Fruit fly (Drosophila melanogaster): ENCODE data around the gene primo-2.

primo-2 gene

DNA sequence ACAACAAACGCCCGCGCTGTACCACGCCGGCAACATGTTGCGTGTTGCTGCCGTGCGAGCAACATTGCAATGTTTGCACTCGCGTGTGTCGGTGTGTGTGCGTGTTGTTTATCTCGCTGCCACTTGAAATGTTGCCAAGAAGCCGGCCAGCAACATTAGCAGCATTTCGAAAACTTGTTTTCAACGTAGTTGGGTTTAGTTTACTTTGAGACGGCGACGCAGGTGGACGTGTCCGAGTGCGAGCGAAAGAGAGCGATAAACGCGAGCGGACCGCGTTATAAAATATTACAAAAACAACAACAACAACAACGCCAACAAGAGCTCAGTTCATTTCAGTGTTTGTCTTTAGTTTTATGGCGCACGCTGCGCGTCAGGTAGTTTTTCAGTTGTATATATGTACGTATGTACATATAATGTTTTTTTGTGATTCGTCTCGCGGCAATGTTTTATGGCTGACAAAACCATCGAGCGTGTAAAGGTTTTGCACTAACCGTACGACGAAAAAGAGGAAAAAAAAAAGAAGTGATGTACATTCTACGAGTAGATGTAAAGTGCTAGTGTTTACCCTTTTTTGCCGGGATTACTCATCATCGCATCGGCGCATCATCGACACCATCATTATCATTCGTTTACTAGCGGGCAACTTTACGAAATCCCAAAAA, 3.5 kb upstream of the primo-2 start, which contains the start of gene kmr (continued):
- TF ChIP-seq CG10209 (GFP tag; optimal IDR thresholded peaks at IDR 0.05) (no peak), CTCF (GFP tag; optimal IDR thresholded peaks at IDR 0.05) (peak; percentile 37), Sry-β (GFP tag; optimal IDR thresholded peaks at IDR 0.05) (no peak), ase (GFP tag; IDR thresholded peaks at IDR 0.05) (no peak), hbn (GFP tag; IDR thresholded peaks at IDR 0.05; ENCODE audit: partially characterized antibody) (no peak), CG34376 (GFP tag; optimal IDR thresholded peaks at IDR 0.05) (peak; percentile 78), p53 (GFP tag; optimal IDR thresholded peaks at IDR 0.05) (no peak), H15 (GFP tag; IDR thresholded peaks at IDR 0.05) (no peak), CG12071 (GFP tag; optimal IDR thresholded peaks at IDR 0.05) (peak; percentile 64), CG11696 (GFP tag; IDR thresholded peaks at IDR 0.05) (no peak; the same call in 1 of the 2 replicates), CG12744 (GFP tag; optimal IDR thresholded peaks at IDR 0.05) (no peak), TFAM (GFP tag; optimal IDR thresholded peaks at IDR 0.05) (no peak), Hr3 (GFP tag; optimal IDR thresholded peaks at IDR 0.05) (no peak), CG1792 (GFP tag; optimal IDR thresholded peaks at IDR 0.05) (no peak), fd96Cb (tag; optimal IDR thresholded peaks at IDR 0.05) (no peak), sna (GFP tag; IDR thresholded peaks at IDR 0.05; ENCODE audit: partially characterized antibody) (peak; percentile 39; the same call in 1 of the 2 replicates), CG4328 (GFP tag; optimal IDR thresholded peaks at IDR 0.05) (no peak), so (GFP tag; IDR thresholded peaks at IDR 0.05) (peak; percentile 88; the same call in 1 of the 3 replicates), Dip3 (GFP tag; optimal IDR thresholded peaks at IDR 0.05) (no peak), CG17328 (GFP tag; IDR thresholded peaks at IDR 0.05) (peak; percentile 48), CG14965 (GFP tag; optimal IDR thresholded peaks at IDR 0.05; ENCODE audit: borderline replicate concordance) (no peak), CG32532 (GFP tag; IDR thresholded peaks at IDR 0.05) (no peak), Meics (GFP tag; optimal IDR thresholded peaks at IDR 0.05) (peak; percentile 27), ssp (GFP tag; IDR thresholded peaks at IDR 0.05) (no peak), ERR (GFP tag; optimal IDR thresholded peaks at IDR 0.05) (no peak), Bgb (GFP tag; IDR thresholded peaks at IDR 0.05; ENCODE audit: partially characterized antibody) (peak; percentile 56; the same call in 1 of the 2 replicates), fd3F (GFP tag; optimal IDR thresholded peaks at IDR 0.05) (no peak), CG8924 (tag; optimal IDR thresholded peaks at IDR 0.05) (peak; percentile 67), twi (tag; optimal IDR thresholded peaks at IDR 0.05) (no peak), bcd (GFP tag; optimal IDR thresholded peaks at IDR 0.05) (no peak), CG1529 (GFP tag; optimal IDR thresholded peaks at IDR 0.05) (no peak), ttk (GFP tag; IDR thresholded peaks at IDR 0.05) (no peak), dati (GFP tag; IDR thresholded peaks at IDR 0.05) (no peak), pan (optimal IDR thresholded peaks at IDR 0.05) (no peak), pan (GFP tag; optimal IDR thresholded peaks at IDR 0.05 in 1 of 2, IDR thresholded peaks at IDR 0.05 in 1 of 2) (peak in 1 of 2 experiments; percentile 49), CG3281 (GFP tag; optimal IDR thresholded peaks at IDR 0.05) (peak; percentile 59), ftz-f1 (GFP tag; optimal IDR thresholded peaks at IDR 0.05) (peak; percentile 29), row (GFP tag; IDR thresholded peaks at IDR 0.05) (no peak; the same call in 2 of the 3 replicates), Antp (GFP tag; optimal IDR thresholded peaks at IDR 0.05) (peak; percentile 23), gsb (GFP tag; IDR thresholded peaks at IDR 0.05) (0 out of 2 replicates have a peak, but pooled peaks have one; percentile 38), CG5245 (GFP tag; optimal IDR thresholded peaks at IDR 0.05) (no peak), CG2129 (GFP tag; IDR thresholded peaks at IDR 0.05; ENCODE audit: partially characterized antibody) (no peak), D19B (GFP tag; optimal IDR thresholded peaks at IDR 0.05) (no peak), gro (GFP tag; optimal IDR thresholded peaks at IDR 0.05) (peak; percentile 81), Dbx (GFP tag; IDR thresholded peaks at IDR 0.05) (peak; percentile 75), Side (GFP tag; optimal IDR thresholded peaks at IDR 0.05) (peak; percentile 49), Doc2 (GFP tag; IDR thresholded peaks at IDR 0.05) (no peak), CG2875 (GFP tag; optimal IDR thresholded peaks at IDR 0.05) (peak; percentile 49), CG30403 (GFP tag; optimal IDR thresholded peaks at IDR 0.05) (no peak), pfk (GFP tag; optimal IDR thresholded peaks at IDR 0.05) (no peak), vnd (GFP tag; IDR thresholded peaks at IDR 0.05; ENCODE audit: partially characterized antibody) (no peak)

All from whole organism, embryonic.